Fruit fly (Drosophila melanogaster): ENCODE results near the gene CG31279.

The CG31279 gene

DNA sequence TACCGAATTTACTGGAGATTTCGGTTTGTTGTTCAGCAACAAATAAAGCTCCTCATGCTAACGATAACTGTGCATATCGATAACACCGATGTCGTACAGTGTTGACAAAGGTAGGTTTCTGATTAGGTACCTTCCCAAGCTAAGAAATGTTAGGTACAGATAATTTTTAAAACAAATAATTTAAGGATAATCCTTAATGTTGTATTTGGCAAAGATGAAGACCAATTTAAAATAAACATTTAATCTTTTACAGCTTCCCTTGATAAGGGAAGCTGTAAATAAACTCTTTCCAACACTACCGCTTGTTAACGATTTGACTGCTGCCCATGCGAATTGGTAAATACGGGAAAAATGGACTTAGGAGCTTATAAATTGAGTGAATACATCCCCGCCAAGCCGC is 12.5 kb downstream of the CG31279 start, which contains the start of the genes Ttc1 and CG14882 (continued):
- TF ChIP-seq nom (GFP tag; optimal IDR thresholded peaks at IDR 0.05) (peak; percentile 30), CG1832 (GFP tag; optimal IDR thresholded peaks at IDR 0.05) (no peak), Mes4 (GFP tag; optimal IDR thresholded peaks at IDR 0.05) (peak; percentile 77), CG8478 (optimal IDR thresholded peaks at IDR 0.05) (no peak), da (GFP tag; optimal IDR thresholded peaks at IDR 0.05) (peak; percentile 48), CG4328 (GFP tag; optimal IDR thresholded peaks at IDR 0.05) (peak; percentile 38), CG18262 (tag; optimal IDR thresholded peaks at IDR 0.05) (peak; percentile 81), MTF-1 (GFP tag; optimal IDR thresholded peaks at IDR 0.05; ENCODE audit: borderline replicate concordance) (peak; percentile 27), dati (GFP tag; IDR thresholded peaks at IDR 0.05) (no peak), Adf1 (GFP tag; IDR thresholded peaks at IDR 0.05) (peak; percentile 55), CG9215 (GFP tag; IDR thresholded peaks at IDR 0.05) (no peak; the same call in 1 of the 2 replicates), CG11723 (GFP tag; optimal IDR thresholded peaks at IDR 0.05) (no peak), HHEX (GFP tag; optimal IDR thresholded peaks at IDR 0.05) (peak; percentile 75), Dfd (GFP tag; optimal IDR thresholded peaks at IDR 0.05) (no peak), D19A (tag; optimal IDR thresholded peaks at IDR 0.05) (no peak), Poxn (GFP tag; IDR thresholded peaks at IDR 0.05) (peak; percentile 76), CG10366 (GFP tag; IDR thresholded peaks at IDR 0.05) (peak; percentile 93), HmgZ (tag; optimal IDR thresholded peaks at IDR 0.05) (peak; percentile 83), CG12391 (tag; optimal IDR thresholded peaks at IDR 0.05) (peak; percentile 91), peb (GFP tag; IDR thresholded peaks at IDR 0.05) (peak; percentile 78), CG3726 (GFP tag; IDR thresholded peaks at IDR 0.05) (peak; percentile 68; the same call in 2 of the 3 replicates), cato (GFP tag; optimal IDR thresholded peaks at IDR 0.05; ENCODE audit: borderline replicate concordance) (peak; percentile 82), CG42726 (GFP tag; IDR thresholded peaks at IDR 0.05; ENCODE audit: partially characterized antibody) (no peak), CG1647 (GFP tag; optimal IDR thresholded peaks at IDR 0.05) (peak; percentile 83), zen (tag; optimal IDR thresholded peaks at IDR 0.05) (peak; percentile 25), Hey (tag; optimal IDR thresholded peaks at IDR 0.05) (no peak), sima (GFP tag; optimal IDR thresholded peaks at IDR 0.05) (peak; percentile 32), hb (GFP tag; IDR thresholded peaks at IDR 0.05; ENCODE audit: partially characterized antibody) (peak; percentile 53; the same call in 1 of the 3 replicates), CG4282 (GFP tag; optimal IDR thresholded peaks at IDR 0.05) (peak; percentile 72), grau (tag; optimal IDR thresholded peaks at IDR 0.05) (peak; percentile 83), CG12236 (GFP tag; optimal IDR thresholded peaks at IDR 0.05) (peak; percentile 71), C15 (GFP tag; IDR thresholded peaks at IDR 0.05) (no peak; the same call in 2 of the 3 replicates), gcm (GFP tag; optimal IDR thresholded peaks at IDR 0.05) (peak; percentile 76), CG11504 (tag; optimal IDR thresholded peaks at IDR 0.05) (no peak), CG7963 (GFP tag; IDR thresholded peaks at IDR 0.05; ENCODE audit: partially characterized antibody) (0 out of 3 replicates have a peak, but pooled peaks have one; percentile 33), H15 (GFP tag; IDR thresholded peaks at IDR 0.05) (peak; percentile 87), tx (GFP tag; optimal IDR thresholded peaks at IDR 0.05) (peak; percentile 86), lov (optimal IDR thresholded peaks at IDR 0.05) (no peak), lov (GFP tag; IDR thresholded peaks at IDR 0.05) (no peak), ttk (GFP tag; IDR thresholded peaks at IDR 0.05) (peak; percentile 90), Elba2 (GFP tag; optimal IDR thresholded peaks at IDR 0.05) (peak; percentile 42), eve (GFP tag; optimal IDR thresholded peaks at IDR 0.05) (no peak), org-1 (GFP tag; optimal IDR thresholded peaks at IDR 0.05) (no peak), Myb (GFP tag; optimal IDR thresholded peaks at IDR 0.05) (peak; percentile 73), oc (tag; optimal IDR thresholded peaks at IDR 0.05) (no peak), GATAe (GFP tag; conservative IDR thresholded peaks at IDR 0.05) (no peak; the same call in 1 of the 2 replicates), wdn (GFP tag; IDR thresholded peaks at IDR 0.05) (peak; percentile 84), row (GFP tag; IDR thresholded peaks at IDR 0.05) (peak; percentile 95), phol (tag; optimal IDR thresholded peaks at IDR 0.05) (peak; percentile 80), Oli (tag; optimal IDR thresholded peaks at IDR 0.05) (peak; percentile 76), gsb-n (tag; optimal IDR thresholded peaks at IDR 0.05) (peak; percentile 74), CG10959 (GFP tag; IDR thresholded peaks at IDR 0.05) (no peak)

Data from whole organism, embryonic.